Worm (Caenorhabditis elegans) whole organism, L4 larva: Measurements from ENCODE around the gene F48G7.9.

Experiments
- D1046.2 ChIP-seq: fragments of 200-800 bp; sonication (Bioruptor generic); IDR thresholded peaks from 2 replicates; pipeline ENCODE4 v1.3.6; 2022; ENCODE audit warnings: missing genetic modification characterization, missing compliant biosample characterization
- F10B5.3 ChIP-seq: sonication (generic microtip); optimal IDR thresholded peaks from 2 replicates; lab custom pipeline; 2016; ENCODE audit warnings: mild to moderate bottlenecking, missing genetic modification characterization, missing compliant biosample characterization
- F26F4.8 ChIP-seq: fragments of 200-800 bp; sonication (Bioruptor generic); conservative IDR thresholded peaks from 2 replicates; pipeline ENCODE4 v1.3.6; 2022; ENCODE audit warnings: missing genetic modification characterization, missing compliant biosample characterization
- Y105C5A.15 ChIP-seq: fragments of 200-800 bp; sonication (Bioruptor generic); IDR thresholded peaks from 2 replicates; pipeline ENCODE4 v1.3.6; 2022; ENCODE audit warnings: missing genetic modification characterization, missing compliant biosample characterization
- Y5F2A.4 ChIP-seq: fragments of 200-800 bp; sonication (Bioruptor generic); optimal IDR thresholded peaks from 2 replicates; lab custom pipeline; 2018; ENCODE audit warnings: mild to moderate bottlenecking, missing genetic modification characterization, missing compliant biosample characterization
- Y75B8A.6 ChIP-seq: fragments of 200-800 bp; sonication (Bioruptor generic); IDR thresholded peaks from 2 replicates; pipeline ENCODE4 v1.3.6; 2022; ENCODE audit warnings: missing genetic modification reagents, missing genetic modification characterization, missing compliant biosample characterization
- arid-1 ChIP-seq: fragments of 200-800 bp; sonication (Bioruptor generic); conservative IDR thresholded peaks from 2 replicates; pipeline ENCODE4 v1.3.6; 2022; ENCODE audit warnings: missing genetic modification reagents, missing genetic modification characterization, missing compliant biosample characterization
- ceh-44 ChIP-seq: fragments of 200-800 bp; sonication (Bioruptor generic); IDR thresholded peaks from 2 replicates; pipeline ENCODE4 v1.3.6; 2022; ENCODE audit warnings: missing genetic modification reagents, missing genetic modification characterization, missing compliant biosample characterization
- ceh-62 ChIP-seq: sonication (generic microtip); optimal IDR thresholded peaks from 2 replicates; lab custom pipeline; 2017; ENCODE audit warnings: missing biosample characterization, missing genetic modification characterization
- daf-12 ChIP-seq: fragments of 150-350 bp; optimal IDR thresholded peaks from 2 replicates; lab custom pipeline; 2014; ENCODE audit warnings: missing biosample characterization, missing genetic modification reagents, missing genetic modification characterization
- daf-16 ChIP-seq, 3 experiments: sonication (generic microtip); optimal IDR thresholded peaks; 2 replicates each; lab custom pipeline; 2016 to 2017; ENCODE audit warnings: missing genetic modification characterization in 3 of 3, missing genetic modification reagents in 3 of 3, mild to moderate bottlenecking in 2 of 3, missing compliant biosample characterization in 2 of 3, missing biosample characterization in 1 of 3, moderate library complexity in 1 of 3
- daf-8 ChIP-seq: fragments of 200-800 bp; sonication (Bioruptor generic); IDR thresholded peaks from 2 replicates; pipeline ENCODE4 v1.3.6; 2022; ENCODE audit warnings: missing genetic modification characterization, missing compliant biosample characterization
- egl-43 ChIP-seq: fragments of 200-800 bp; sonication (Bioruptor generic); IDR thresholded peaks from 2 replicates; pipeline ENCODE4 v1.3.6; 2022; ENCODE audit warnings: missing genetic modification reagents, missing genetic modification characterization, missing compliant biosample characterization
- hlh-11 ChIP-seq: fragments of 200-800 bp; sonication (Bioruptor generic); optimal IDR thresholded peaks from 2 replicates; lab custom pipeline; 2018; ENCODE audit warnings: mild to moderate bottlenecking, missing genetic modification characterization, missing compliant biosample characterization
- hlh-30 ChIP-seq: sonication (generic microtip); optimal IDR thresholded peaks from 2 replicates; lab custom pipeline; 2017; ENCODE audit warnings: antibody characterized with exemption, mild to moderate bottlenecking, missing genetic modification characterization, missing compliant biosample characterization; ENCODE audit not compliant: insufficient read depth
- lin-38 ChIP-seq: fragments of 200-800 bp; sonication (Bioruptor generic); IDR thresholded peaks from 2 replicates; pipeline ENCODE4 v1.3.6; 2022; ENCODE audit warnings: missing genetic modification reagents, missing genetic modification characterization, missing compliant biosample characterization
- lin-39 ChIP-seq: fragments of 150-350 bp; optimal IDR thresholded peaks from 2 replicates; lab custom pipeline; 2014; ENCODE audit warnings: missing biosample characterization, missing genetic modification reagents, missing genetic modification characterization
- lsy-2 ChIP-seq, 2 experiments: fragments of 150-350 bp in 1 of 2; sonication (generic microtip) in 1 of 2; optimal IDR thresholded peaks; 2 replicates each; lab custom pipeline; 2014 to 2017; ENCODE audit warnings: missing biosample characterization in 2 of 2, missing genetic modification characterization in 2 of 2
- mes-2 ChIP-seq: sonication (generic microtip); optimal IDR thresholded peaks from 2 replicates; lab custom pipeline; 2016; ENCODE audit warnings: missing genotype, mild to moderate bottlenecking, missing genetic modification characterization, missing compliant biosample characterization; ENCODE audit not compliant: poor library complexity, severe bottlenecking
- nhr-11 ChIP-seq: fragments of 150-350 bp; optimal IDR thresholded peaks from 2 replicates; lab custom pipeline; 2014; ENCODE audit warnings: missing biosample characterization, missing genetic modification characterization
- nhr-28 ChIP-seq: fragments of 150-350 bp; optimal IDR thresholded peaks from 2 replicates; lab custom pipeline; 2014; ENCODE audit warnings: missing biosample characterization, missing genetic modification characterization
- nhr-41 ChIP-seq: fragments of 200-800 bp; sonication (Bioruptor generic); IDR thresholded peaks from 2 replicates; pipeline ENCODE4 v1.3.6; 2022; ENCODE audit warnings: missing genetic modification reagents, missing genetic modification characterization, missing compliant biosample characterization
- nhr-42 ChIP-seq: fragments of 200-800 bp; sonication (Bioruptor generic); IDR thresholded peaks from 2 replicates; pipeline ENCODE4 v1.3.6; 2022; ENCODE audit warnings: missing genetic modification characterization, missing compliant biosample characterization
- pha-4 ChIP-seq, 2 experiments: fragments of 150-350 bp in 1 of 2; fragments of 200-800 bp in 1 of 2; sonication (Bioruptor generic) in 1 of 2; IDR thresholded peaks in 1 of 2; optimal IDR thresholded peaks in 1 of 2; 2 replicates each; pipeline versions ENCODE4 v1.3.6 to Lab custom; 2014 to 2022; ENCODE audit warnings: missing genetic modification characterization in 2 of 2, missing genetic modification reagents in 2 of 2, missing biosample characterization in 1 of 2, missing compliant biosample characterization in 1 of 2
- skn-1 ChIP-seq: fragments of 150-350 bp; optimal IDR thresholded peaks from 2 replicates; lab custom pipeline; 2014; ENCODE audit warnings: missing biosample characterization, missing genetic modification characterization
- snpc-1.2 ChIP-seq: fragments of 200-800 bp; sonication (Bioruptor generic); IDR thresholded peaks from 2 replicates; pipeline ENCODE4 v1.3.6; 2022; ENCODE audit warnings: missing genetic modification reagents, missing genetic modification characterization, missing compliant biosample characterization
- spr-3 ChIP-seq: fragments of 200-800 bp; sonication (Bioruptor generic); optimal IDR thresholded peaks from 2 replicates; lab custom pipeline; 2018; ENCODE audit warnings: mild to moderate bottlenecking, missing genetic modification characterization, missing compliant biosample characterization
- tag-97 ChIP-seq: fragments of 200-800 bp; sonication (Bioruptor generic); IDR thresholded peaks from 2 replicates; pipeline ENCODE4 v1.3.6; 2022; ENCODE audit warnings: missing genetic modification characterization, missing compliant biosample characterization
- tra-1 ChIP-seq: fragments of 200-800 bp; sonication (Bioruptor generic); IDR thresholded peaks from 2 replicates; pipeline ENCODE4 v1.3.6; 2022; ENCODE audit warnings: missing genetic modification reagents, missing genetic modification characterization, missing compliant biosample characterization
- zag-1 ChIP-seq: fragments of 150-350 bp; optimal IDR thresholded peaks from 2 replicates; lab custom pipeline; 2014; ENCODE audit warnings: missing biosample characterization, missing genetic modification characterization
- zip-11 ChIP-seq: fragments of 200-800 bp; sonication (Bioruptor generic); IDR thresholded peaks from 2 replicates; pipeline ENCODE4 v1.3.6; 2022; ENCODE audit warnings: missing genetic modification characterization, missing compliant biosample characterization
- ztf-11 ChIP-seq: fragments of 150-350 bp; optimal IDR thresholded peaks from 2 replicates; lab custom pipeline; 2014; ENCODE audit warnings: missing biosample characterization, missing genetic modification characterization

F48G7.9 gene

DNA sequence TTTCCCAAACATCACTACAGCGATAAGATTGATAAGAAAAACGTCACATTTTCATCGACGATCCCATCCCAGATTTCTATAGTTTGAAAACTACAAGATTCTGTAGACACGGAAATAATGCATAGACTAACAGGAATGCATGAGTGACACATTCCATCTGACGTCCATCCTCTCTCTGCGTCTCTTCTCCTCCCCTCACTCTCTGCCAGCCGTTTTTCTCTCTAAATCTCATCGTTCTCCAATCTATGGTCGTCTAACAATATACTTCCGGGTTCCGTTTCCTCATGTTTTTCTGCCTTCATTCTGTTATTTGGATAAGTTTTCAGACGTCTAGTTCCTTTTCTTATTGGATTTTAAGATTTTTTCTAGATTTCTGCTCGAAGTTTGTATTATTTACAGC is 9.4 kb downstream of the F48G7.9 start, which contains the start of gene F48G7.4 (continued):
- TF ChIP-seq pha-4 (GFP tag; IDR thresholded peaks at IDR 0.05; lab: Robert Waterston, UW) (no peak), pha-4 (tag; optimal IDR thresholded peaks at IDR 0.05; lab: Kevin White, UChicago) (no peak), ceh-62 (no peak), Y75B8A.6 (GFP tag; lab: Robert Waterston, UW) (no peak), D1046.2 (GFP tag; lab: Robert Waterston, UW) (no peak), zip-11 (GFP tag; lab: Robert Waterston, UW) (no peak), lsy-2 (tag; optimal IDR thresholded peaks at IDR 0.05; lab: Kevin White, UChicago) (peak; percentile 40 to 76), Y5F2A.4 (no peak), arid-1 (GFP tag; lab: Robert Waterston, UW) (no peak), tra-1 (GFP tag; lab: Robert Waterston, UW) (peak; percentile 77), zag-1 (tag; lab: Kevin White, UChicago) (no peak), lin-38 (GFP tag; lab: Robert Waterston, UW) (no peak)

ce11 chrV:617917-618316 is 10.5 kb downstream of the F48G7.9 start:
- TF ChIP-seq tag-97 (GFP tag; lab: Robert Waterston, UW) (no peak), skn-1 (tag; lab: Kevin White, UChicago) (no peak), lin-39 (tag; lab: Kevin White, UChicago) (no peak), nhr-11 (tag; lab: Kevin White, UChicago) (peak; percentile 12), nhr-41 (GFP tag; lab: Robert Waterston, UW) (no peak)

- TF ChIP-seq daf-16 (GFP tag; optimal IDR thresholded peaks at IDR 0.05; lab: Kevin White, UChicago) (no peak), daf-16 (tag; optimal IDR thresholded peaks at IDR 0.05; lab: Kevin White, UChicago) (peak; percentile 55), mes-2 (no peak), lsy-2 (tag; optimal IDR thresholded peaks at IDR 0.05; lab: Kevin White, UChicago) (no peak), spr-3 (no peak)
Measured at ce11 chrV:615275-615674, 13.2 kb downstream of the F48G7.9 start, which contains the start of gene F48G7.13. TSS of gene F48G7.13 (plus strand) at chrV:615575.

ce11 chrV:610217-610616 is 18.2 kb downstream of the F48G7.9 start, which contains the start of gene nhr-90:
TSS of gene nhr-90 (plus strand) at chrV:610512.
- TF ChIP-seq nhr-28 (tag; lab: Kevin White, UChicago) (peak; percentile 9), hlh-30 (peak; percentile 70), spr-3 (no peak)

ce11 chrV:609671-610070 is 18.8 kb downstream of the F48G7.9 start, which contains the start of gene srlf-36:
TSS of gene srlf-36 (minus strand) at chrV:609771.
- TF ChIP-seq snpc-1.2 (no peak), ceh-62 (no peak), daf-8 (GFP tag; lab: Robert Waterston, UW) (no peak), F10B5.3 (no peak), Y105C5A.15 (GFP tag; lab: Robert Waterston, UW) (no peak)

- no peak for TF ChIP-seq nhr-42 (GFP tag; lab: Robert Waterston, UW)
- no peak for TF ChIP-seq snpc-1.2
- TF ChIP-seq hlh-11 (tag; lab: Kevin White, UChicago): no peak
- TF ChIP-seq egl-43 (GFP tag; lab: Robert Waterston, UW): no peak
- TF ChIP-seq ztf-11: no peak
- no peak for TF ChIP-seq ceh-44 (GFP tag; lab: Robert Waterston, UW)
- no peak for TF ChIP-seq F26F4.8 (GFP tag; lab: Robert Waterston, UW)
- no peak for TF ChIP-seq daf-12
Measured at ce11 chrV:608844-609243, 19.6 kb downstream of the F48G7.9 start, which contains the start of gene srw-109. TSS of gene srw-109 (minus strand) at chrV:608944.
